Worm (Caenorhabditis elegans) whole organism, L2 larva: ENCODE data around the gene F19F10.11.

Source experiments
- fos-1 ChIP-seq: fragments of 150-350 bp; optimal IDR thresholded peaks from 2 replicates; lab custom pipeline; 2014; ENCODE audit warnings: missing biosample characterization, missing genetic modification characterization
- mbf-1 ChIP-seq: sonication (generic microtip); optimal IDR thresholded peaks from 2 replicates; lab custom pipeline; 2017; ENCODE audit warnings: missing biosample characterization, missing genetic modification characterization
- nhr-77 ChIP-seq: fragments of 150-350 bp; optimal IDR thresholded peaks from 2 replicates; lab custom pipeline; 2014; ENCODE audit warnings: missing biosample characterization, missing genetic modification characterization
- ztf-11 ChIP-seq: sonication (generic microtip); optimal IDR thresholded peaks from 2 replicates; lab custom pipeline; 2017; ENCODE audit warnings: missing biosample characterization, missing genetic modification characterization

DNA sequence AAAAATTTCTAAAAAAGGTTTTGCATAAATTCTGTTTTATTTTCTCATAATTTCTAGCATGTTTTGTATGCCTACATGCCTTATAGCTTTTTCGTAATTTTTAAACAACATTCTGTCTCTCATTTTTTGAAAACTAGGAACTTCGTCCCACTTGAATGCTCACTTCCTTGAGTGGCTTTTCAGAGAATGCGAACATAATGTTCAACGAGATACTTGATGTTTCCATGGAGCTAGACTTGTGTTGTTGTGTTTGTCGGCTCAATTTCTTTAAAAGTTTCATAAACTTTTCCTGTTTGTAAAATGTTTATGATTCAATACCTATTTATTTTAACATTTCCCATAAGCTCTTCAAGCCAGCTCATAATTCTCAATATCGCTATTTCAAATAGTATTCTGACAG lies 17.4 kb upstream of the F19F10.11 start, which contains the start of gene clec-213:
- TF ChIP-seq mbf-1 (tag; lab: Kevin White, UChicago): no peak
- TF ChIP-seq fos-1 (tag; lab: Kevin White, UChicago): no peak
- TF ChIP-seq ztf-11 (tag; lab: Kevin White, UChicago): no peak
- no peak for TF ChIP-seq nhr-77 (tag; lab: Kevin White, UChicago)
